Worm (Caenorhabditis elegans) whole organism, L4 larva: ENCODE results near the gene csa-1.

Experiments
- aha-1 ChIP-seq: fragments of 150-350 bp; peaks from one replicate; lab custom pipeline; 2014; ENCODE audit warnings: missing biosample characterization, missing genetic modification characterization
- cey-2 ChIP-seq: sonication (generic microtip); optimal IDR thresholded peaks from 3 replicates; lab custom pipeline; 2017; ENCODE audit warnings: missing genetic modification characterization, mild to moderate bottlenecking, missing compliant biosample characterization, antibody characterized with exemption, borderline replicate concordance; ENCODE audit not compliant: insufficient read depth
- dmd-8 ChIP-seq: fragments of 200-800 bp; sonication (Bioruptor generic); IDR thresholded peaks from 2 replicates; pipeline ENCODE4 v1.3.6; 2022; ENCODE audit warnings: missing genetic modification characterization, missing compliant biosample characterization
- nhr-6 ChIP-seq: fragments of 150-350 bp; optimal IDR thresholded peaks from 2 replicates; lab custom pipeline; 2014; ENCODE audit warnings: missing biosample characterization, missing genetic modification characterization
- nhr-76 ChIP-seq: fragments of 150-350 bp; optimal IDR thresholded peaks from 2 replicates; lab custom pipeline; 2014; ENCODE audit warnings: missing biosample characterization, missing genetic modification characterization
- pha-4 ChIP-seq, 2 experiments: fragments of 150-350 bp in 1 of 2; fragments of 200-800 bp in 1 of 2; sonication (Bioruptor generic) in 1 of 2; IDR thresholded peaks in 1 of 2; optimal IDR thresholded peaks in 1 of 2; 2 replicates each; pipeline versions ENCODE4 v1.3.6 to Lab custom; 2014 to 2022; ENCODE audit warnings: missing genetic modification characterization in 2 of 2, missing genetic modification reagents in 2 of 2, missing biosample characterization in 1 of 2, missing compliant biosample characterization in 1 of 2
- pqm-1 ChIP-seq: sonication (generic microtip); optimal IDR thresholded peaks from 2 replicates; lab custom pipeline; 2017; ENCODE audit warnings: missing biosample characterization, missing genetic modification characterization
- zag-1 ChIP-seq: fragments of 150-350 bp; optimal IDR thresholded peaks from 2 replicates; lab custom pipeline; 2014; ENCODE audit warnings: missing biosample characterization, missing genetic modification characterization

DNA sequence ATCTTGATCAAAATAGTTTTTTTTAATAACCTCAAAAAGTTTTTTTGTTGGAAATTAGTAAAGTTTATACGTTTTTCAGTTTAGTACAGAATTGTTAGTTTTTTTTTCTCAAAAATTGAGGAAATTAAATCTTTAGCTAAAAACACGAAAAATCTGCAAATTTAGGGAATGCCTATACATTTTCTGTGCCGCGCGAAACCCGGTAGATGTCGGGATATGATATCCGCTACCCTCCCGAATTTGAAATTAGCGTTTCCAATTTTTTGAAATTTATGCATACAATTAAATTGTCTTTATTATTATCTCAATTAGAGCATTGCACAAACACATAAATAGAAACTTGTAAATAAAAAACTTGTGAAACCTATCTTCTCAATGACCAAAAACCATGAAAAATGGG, 13.5 kb upstream of the csa-1 start:
- TF ChIP-seq cey-2 (no peak), pqm-1 (no peak), dmd-8 (GFP tag; lab: Robert Waterston, UW) (no peak), pha-4 (GFP tag; IDR thresholded peaks at IDR 0.05; lab: Robert Waterston, UW) (no peak), pha-4 (tag; optimal IDR thresholded peaks at IDR 0.05; lab: Kevin White, UChicago) (no peak), nhr-76 (no peak), aha-1 (tag; lab: Kevin White, UChicago) (no peak), nhr-6 (tag; lab: Kevin White, UChicago) (no peak), zag-1 (no peak)
